Worm (Caenorhabditis elegans): ENCODE data around the gene cct-6.
A peak's percentile ranks its signal among the peaks of the same experiment; 100 is the strongest.

ce11 chrIII:5814799-5815198 is 40.7 kb downstream of the cct-6 start, which contains the start of gene R12B2.7:
- TF ChIP-seq lin-39 (tag; optimal IDR thresholded peaks at IDR 0.05) (no peak), ama-1 (optimal IDR thresholded peaks at IDR 0.05) (no peak), nhr-28 (tag; optimal IDR thresholded peaks at IDR 0.05) (peak; percentile 45), unc-39 (tag; optimal IDR thresholded peaks at IDR 0.05) (no peak), lin-38 (GFP tag; IDR thresholded peaks at IDR 0.05) (no peak)

All from whole organism, L4 larva.